Worm (Caenorhabditis elegans): ENCODE results near the gene T02B11.6.

DNA sequence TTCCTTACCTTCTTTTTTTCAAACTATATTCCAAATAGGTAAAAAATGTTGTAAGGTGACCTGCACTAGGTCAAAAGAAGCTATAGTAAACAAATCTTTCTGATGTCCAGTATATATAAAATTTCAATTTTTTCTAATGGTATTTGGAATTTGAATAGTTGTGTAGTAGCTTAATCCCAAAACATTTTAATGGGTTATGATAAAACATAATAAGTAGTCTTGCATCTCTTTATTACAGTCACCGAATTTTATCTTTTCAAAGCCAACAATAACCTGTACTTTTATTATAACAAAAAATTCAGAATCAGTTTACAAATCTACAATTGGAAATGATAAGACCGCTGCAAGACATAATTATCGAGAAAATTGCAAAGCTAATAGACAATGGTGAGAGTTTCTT lies 28.4 kb upstream of the T02B11.6 start, which contains the start of gene H24K24.2:
- TF ChIP-seq flt-1 (GFP tag; IDR thresholded peaks at IDR 0.05) (no peak), ref-1 (GFP tag; conservative IDR thresholded peaks at IDR 0.05) (no peak), ztf-29 (GFP tag; IDR thresholded peaks at IDR 0.05) (no peak), med-1 (GFP tag; optimal IDR thresholded peaks at IDR 0.05; ENCODE audit: insufficient read depth) (no peak)
